Fruit fly (Drosophila melanogaster) whole organism, embryonic: ENCODE measurements around the gene MtnF.

ENCODE experiments used
- Antp ChIP-seq: fragments of 200-800 bp; sonication (Bioruptor generic); optimal IDR thresholded peaks from 3 replicates; lab custom pipeline; 2016; ENCODE audit warnings: missing biosample characterization, missing genetic modification characterization
- Asciz ChIP-seq: fragments of 200-800 bp; sonication (Bioruptor generic); optimal IDR thresholded peaks from 2 replicates; lab custom pipeline; 2017; ENCODE audit warnings: missing biosample characterization, mild to moderate bottlenecking, missing genetic modification characterization, missing genetic modification reagents
- Atf-2 ChIP-seq: fragments of 200-800 bp; sonication (Bioruptor generic); optimal IDR thresholded peaks from 2 replicates; lab custom pipeline; 2016; ENCODE audit warnings: missing biosample characterization, missing genetic modification characterization
- Bgb ChIP-seq: fragments of 200-800 bp; sonication (Bioruptor generic); IDR thresholded peaks from 2 replicates; pipeline ENCODE4 v1.3.6; 2022; ENCODE audit warnings: missing biosample characterization, missing genetic modification characterization; ENCODE audit not compliant: partially characterized antibody
- CG10366 ChIP-seq: fragments of 200-800 bp; sonication (Bioruptor generic); IDR thresholded peaks from 2 replicates; pipeline ENCODE4 v1.3.6; 2022; ENCODE audit warnings: missing biosample characterization, missing genetic modification characterization
- CG10543 ChIP-seq: fragments of 200-800 bp; sonication (Bioruptor generic); optimal IDR thresholded peaks from 3 replicates; lab custom pipeline; 2017; ENCODE audit warnings: missing biosample characterization, mild to moderate bottlenecking, missing genetic modification characterization, moderate library complexity
- CG12299 ChIP-seq: fragments of 200-800 bp; sonication (Bioruptor generic); optimal IDR thresholded peaks from 2 replicates; lab custom pipeline; 2018; ENCODE audit warnings: missing biosample characterization, mild to moderate bottlenecking, missing genetic modification characterization
- CG1233 ChIP-seq: fragments of 200-800 bp; sonication (Bioruptor generic); optimal IDR thresholded peaks from 4 replicates; lab custom pipeline; 2018; ENCODE audit warnings: missing biosample characterization, mild to moderate bottlenecking, missing genetic modification characterization
- CG12391 ChIP-seq: fragments of 200-800 bp; sonication (Bioruptor generic); optimal IDR thresholded peaks from 3 replicates; lab custom pipeline; 2018; ENCODE audit warnings: missing biosample characterization, mild to moderate bottlenecking, missing genetic modification characterization, moderate library complexity
- CG15479 ChIP-seq: fragments of 200-800 bp; sonication (Bioruptor generic); optimal IDR thresholded peaks from 3 replicates; lab custom pipeline; 2019; ENCODE audit warnings: missing biosample characterization, mild to moderate bottlenecking, missing genetic modification characterization, moderate library complexity
- CG15514 ChIP-seq: fragments of 200-800 bp; sonication (Bioruptor generic); optimal IDR thresholded peaks from 3 replicates; lab custom pipeline; 2017; ENCODE audit warnings: missing biosample characterization, missing genetic modification characterization, mild to moderate bottlenecking, moderate library complexity, missing genetic modification reagents
- CG1832 ChIP-seq: fragments of 200-800 bp; sonication (Bioruptor generic); optimal IDR thresholded peaks from 2 replicates; lab custom pipeline; 2017; ENCODE audit warnings: missing biosample characterization, mild to moderate bottlenecking, missing genetic modification characterization, inconsistent platforms
- CG2129 ChIP-seq: fragments of 200-800 bp; sonication (Bioruptor generic); IDR thresholded peaks from 2 replicates; pipeline ENCODE4 v1.3.6; 2022; ENCODE audit warnings: missing biosample characterization, missing genetic modification characterization; ENCODE audit not compliant: partially characterized antibody
- CG3407 ChIP-seq: fragments of 200-800 bp; sonication (Bioruptor generic); optimal IDR thresholded peaks from 2 replicates; lab custom pipeline; 2018; ENCODE audit warnings: missing biosample characterization, mild to moderate bottlenecking, missing genetic modification characterization
- CG6272 ChIP-seq: fragments of 200-800 bp; sonication (Bioruptor generic); IDR thresholded peaks from 2 replicates; pipeline ENCODE4 v1.3.6; 2022; ENCODE audit warnings: missing biosample characterization, missing genetic modification characterization
- CoRest ChIP-seq: fragments of 200-800 bp; sonication (Bioruptor generic); optimal IDR thresholded peaks from 3 replicates; lab custom pipeline; 2018; ENCODE audit warnings: missing biosample characterization, mild to moderate bottlenecking, missing genetic modification characterization, moderate library complexity
- Dll ChIP-seq: fragments of 200-800 bp; sonication (Bioruptor generic); IDR thresholded peaks from 4 replicates; pipeline ENCODE4 v1.3.6; 2022; ENCODE audit warnings: missing biosample characterization, missing genetic modification characterization; ENCODE audit not compliant: partially characterized antibody
- Dp ChIP-seq: fragments of 200-800 bp; sonication (Bioruptor generic); optimal IDR thresholded peaks from 2 replicates; lab custom pipeline; 2018; ENCODE audit warnings: missing biosample characterization, mild to moderate bottlenecking, missing genetic modification characterization, moderate library complexity
- Drgx ChIP-seq: fragments of 200-800 bp; sonication (Bioruptor generic); IDR thresholded peaks from 2 replicates; pipeline ENCODE4 v1.3.6; 2022; ENCODE audit warnings: missing biosample characterization, missing genetic modification characterization
- Lhr ChIP-seq: fragments of 200-800 bp; sonication (Bioruptor generic); optimal IDR thresholded peaks from 3 replicates; lab custom pipeline; 2017; ENCODE audit warnings: mild to moderate bottlenecking, missing biosample characterization, missing genetic modification reagents, missing genetic modification characterization
- NC2β ChIP-seq: fragments of 200-800 bp; sonication (Bioruptor generic); optimal IDR thresholded peaks from 2 replicates; lab custom pipeline; 2016; ENCODE audit warnings: missing biosample characterization, missing genetic modification characterization
- NFAT ChIP-seq: fragments of 200-800 bp; sonication (Bioruptor generic); IDR thresholded peaks from 2 replicates; pipeline ENCODE4 v1.3.6; 2022; ENCODE audit warnings: missing biosample characterization, missing genetic modification characterization
- Oaz ChIP-seq: fragments of 200-800 bp; sonication (Bioruptor generic); IDR thresholded peaks from 2 replicates; pipeline ENCODE4 v1.3.6; 2022; ENCODE audit warnings: missing biosample characterization, missing genetic modification characterization
- Poxn ChIP-seq: fragments of 200-800 bp; sonication (Bioruptor generic); IDR thresholded peaks from 2 replicates; pipeline ENCODE4 v1.3.6; 2022; ENCODE audit warnings: missing biosample characterization, missing genetic modification characterization
- Sry-δ ChIP-seq: fragments of 200-800 bp; sonication (Bioruptor generic); optimal IDR thresholded peaks from 2 replicates; lab custom pipeline; 2016; ENCODE audit warnings: missing biosample characterization, missing genetic modification characterization
- Trl ChIP-seq, 3 experiments: fragments of >200 bp in 2 of 3; fragments of 200-800 bp in 1 of 3; sonication (Bioruptor generic) in 1 of 3; optimal IDR thresholded peaks; 2 replicates in 1 of 3; 3 replicates in 2 of 3; lab custom pipeline; 2016 to 2017; ENCODE audit warnings: missing biosample characterization in 1 of 3, missing genetic modification characterization in 1 of 3
- Xbp1 ChIP-seq: fragments of 200-800 bp; sonication (Bioruptor generic); optimal IDR thresholded peaks from 3 replicates; lab custom pipeline; 2016; ENCODE audit warnings: missing biosample characterization, mild to moderate bottlenecking, missing genetic modification characterization
- ato ChIP-seq: fragments of 200-800 bp; sonication (Bioruptor generic); IDR thresholded peaks from 2 replicates; pipeline ENCODE4 v1.3.6; 2022; ENCODE audit warnings: missing biosample characterization, missing genetic modification characterization; ENCODE audit not compliant: partially characterized antibody
- bab2 ChIP-seq: fragments of 200-800 bp; sonication (Bioruptor generic); optimal IDR thresholded peaks from 2 replicates; lab custom pipeline; 2016; ENCODE audit warnings: missing biosample characterization, missing genetic modification characterization
- bsh ChIP-seq, 2 experiments: fragments of 200-800 bp; sonication (Bioruptor generic); optimal IDR thresholded peaks; 2 replicates each; lab custom pipeline; 2017 to 2018; ENCODE audit warnings: mild to moderate bottlenecking in 2 of 2, missing biosample characterization in 2 of 2, missing genetic modification characterization in 2 of 2, moderate library complexity in 1 of 2
- gcm ChIP-seq: fragments of 200-800 bp; sonication (Bioruptor generic); optimal IDR thresholded peaks from 2 replicates; lab custom pipeline; 2019; ENCODE audit warnings: missing biosample characterization, mild to moderate bottlenecking, missing genetic modification characterization, moderate library complexity
- hkb ChIP-seq, 2 experiments: fragments of 200-800 bp in 1 of 2; fragments of >200 bp in 1 of 2; sonication (Bioruptor generic) in 1 of 2; IDR thresholded peaks in 1 of 2; optimal IDR thresholded peaks in 1 of 2; 2 replicates each; pipeline versions ENCODE4 v1.3.6 to Lab custom; 2017 to 2022; ENCODE audit warnings: missing biosample characterization in 1 of 2, missing genetic modification characterization in 1 of 2
- luna ChIP-seq: fragments of 200-800 bp; sonication (Bioruptor generic); optimal IDR thresholded peaks from 2 replicates; lab custom pipeline; 2016; ENCODE audit warnings: missing biosample characterization, missing genetic modification characterization
- nom ChIP-seq: fragments of 200-800 bp; sonication (Bioruptor generic); optimal IDR thresholded peaks from 2 replicates; lab custom pipeline; 2017; ENCODE audit warnings: missing biosample characterization, missing genetic modification characterization, mild to moderate bottlenecking, moderate library complexity, missing genetic modification reagents
- peb ChIP-seq: fragments of 200-800 bp; sonication (Bioruptor generic); IDR thresholded peaks from 2 replicates; pipeline ENCODE4 v1.3.6; 2022; ENCODE audit warnings: missing biosample characterization, missing genetic modification characterization
- pnt ChIP-seq: fragments of 200-800 bp; sonication (Bioruptor generic); optimal IDR thresholded peaks from 3 replicates; lab custom pipeline; 2016; ENCODE audit warnings: missing biosample characterization, missing genetic modification characterization
- pzg ChIP-seq: fragments of 200-800 bp; sonication (Bioruptor generic); optimal IDR thresholded peaks from 3 replicates; lab custom pipeline; 2018; ENCODE audit warnings: missing biosample characterization, mild to moderate bottlenecking, missing genetic modification characterization, moderate library complexity
- row ChIP-seq: fragments of 200-800 bp; sonication (Bioruptor generic); IDR thresholded peaks from 3 replicates; pipeline ENCODE4 v1.3.6; 2022; ENCODE audit warnings: missing biosample characterization, missing genetic modification characterization
- sc ChIP-seq, 3 experiments: fragments of >200 bp in 2 of 3; fragments of 200-800 bp in 1 of 3; sonication (Bioruptor generic) in 1 of 3; optimal IDR thresholded peaks; 2 replicates in 2 of 3; 3 replicates in 1 of 3; lab custom pipeline; 2017; ENCODE audit warnings: mild to moderate bottlenecking in 1 of 3, missing biosample characterization in 1 of 3, missing genetic modification characterization in 1 of 3, missing genetic modification reagents in 1 of 3
- so ChIP-seq: fragments of 200-800 bp; sonication (Bioruptor generic); IDR thresholded peaks from 3 replicates; pipeline ENCODE4 v1.3.6; 2022; ENCODE audit warnings: missing biosample characterization, missing genetic modification characterization
- sob ChIP-seq: fragments of 200-800 bp; sonication (Bioruptor generic); IDR thresholded peaks from 2 replicates; pipeline ENCODE4 v1.3.6; 2022; ENCODE audit warnings: missing biosample characterization, missing genetic modification characterization
- sug ChIP-seq: fragments of 200-800 bp; optimal IDR thresholded peaks from 2 replicates; lab custom pipeline; 2019; ENCODE audit warnings: missing biosample characterization, mild to moderate bottlenecking, missing genetic modification characterization, moderate library complexity
- tna ChIP-seq: fragments of 200-800 bp; sonication (Bioruptor generic); IDR thresholded peaks from 2 replicates; pipeline ENCODE4 v1.3.6; 2022; ENCODE audit warnings: missing biosample characterization, missing genetic modification characterization; ENCODE audit not compliant: partially characterized antibody
- toy ChIP-seq: fragments of 200-800 bp; sonication (Bioruptor generic); IDR thresholded peaks from 2 replicates; pipeline ENCODE4 v1.3.6; 2022; ENCODE audit warnings: missing biosample characterization, missing genetic modification characterization
- unc-4 ChIP-seq: fragments of 200-800 bp; sonication (Bioruptor generic); IDR thresholded peaks from 2 replicates; pipeline ENCODE4 v1.3.6; 2022; ENCODE audit warnings: missing biosample characterization, missing genetic modification characterization; ENCODE audit not compliant: partially characterized antibody
- vnd ChIP-seq: fragments of 200-800 bp; sonication (Bioruptor generic); IDR thresholded peaks from 3 replicates; pipeline ENCODE4 v1.3.6; 2022; ENCODE audit warnings: missing biosample characterization, missing genetic modification characterization; ENCODE audit not compliant: partially characterized antibody
- zfh2 ChIP-seq: fragments of 200-800 bp; sonication (Bioruptor generic); optimal IDR thresholded peaks from 2 replicates; lab custom pipeline; 2016; ENCODE audit warnings: missing biosample characterization, missing genetic modification characterization

MtnF gene

DNA sequence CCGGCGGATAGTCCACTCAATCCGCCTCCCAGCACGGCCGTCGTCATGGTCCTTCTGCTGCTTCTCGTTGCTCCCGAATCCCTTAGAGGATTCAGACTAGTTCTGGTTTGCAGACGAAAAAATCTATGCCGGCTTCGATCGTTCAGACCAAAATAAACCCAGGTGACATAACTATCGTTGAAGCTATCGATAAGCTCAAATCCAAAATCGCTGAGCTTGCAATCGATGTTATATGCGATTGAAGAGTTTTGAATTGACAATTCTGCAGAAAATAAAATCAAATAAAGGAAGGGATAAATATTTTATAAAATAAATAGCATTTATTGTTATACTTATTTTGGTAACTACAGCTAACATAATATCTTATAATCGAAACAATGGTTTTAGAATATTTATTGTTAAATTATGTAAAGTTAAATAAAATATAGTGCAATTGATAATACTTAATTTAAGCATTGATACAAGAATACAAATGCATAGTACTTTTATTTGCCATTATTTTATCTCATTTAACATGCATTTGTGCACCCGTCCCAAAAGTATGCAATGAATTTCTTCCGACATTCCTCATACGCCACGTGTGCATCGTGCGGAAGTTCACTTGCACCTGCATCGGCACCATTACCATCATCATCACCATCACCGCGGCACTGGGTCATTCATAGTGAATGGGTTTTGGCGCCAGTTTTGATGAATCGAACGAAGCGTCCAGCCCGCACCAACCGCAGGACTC is 26.9 kb upstream of the MtnF start, which contains the start of gene Ppox (continued):
- no peak for TF ChIP-seq pnt
- peak; percentile 0 for TF ChIP-seq Xbp1 (GFP tag; lab: Kevin White, UChicago)
- TF ChIP-seq unc-4 (GFP tag; lab: Robert Waterston, UW): peak; percentile 94
- no peak for TF ChIP-seq Antp (GFP tag; lab: Kevin White, UChicago)
- TF ChIP-seq Drgx (GFP tag; lab: Robert Waterston, UW): no peak
- TF ChIP-seq CG3407 (GFP tag; lab: Kevin White, UChicago): no peak
- TF ChIP-seq Trl (optimal IDR thresholded peaks at IDR 0.05; lab: Kevin White, UChicago): no peak
- no peak for TF ChIP-seq Trl (GFP tag; optimal IDR thresholded peaks at IDR 0.05; lab: Kevin White, UChicago)
- TF ChIP-seq CG15479 (GFP tag; lab: Kevin White, UChicago): no peak
- TF ChIP-seq Dp (GFP tag; lab: Kevin White, UChicago): peak; percentile 59
- TF ChIP-seq Poxn (GFP tag; lab: Robert Waterston, UW): no peak
- TF ChIP-seq Oaz (GFP tag; lab: Robert Waterston, UW): no peak
- TF ChIP-seq CG10366 (GFP tag; lab: Robert Waterston, UW): no peak
- TF ChIP-seq sug (tag; lab: Kevin White, UChicago): peak; percentile 4
- no peak for TF ChIP-seq NFAT
- peak; percentile 21 for TF ChIP-seq CG15514 (GFP tag; lab: Kevin White, UChicago)
- no peak for TF ChIP-seq bab2 (GFP tag; lab: Kevin White, UChicago)
- TF ChIP-seq Sry-δ (GFP tag; lab: Kevin White, UChicago): peak; percentile 65
- TF ChIP-seq so: no peak
- no peak for TF ChIP-seq luna (GFP tag; lab: Kevin White, UChicago)
- no peak for TF ChIP-seq Asciz
- no peak for TF ChIP-seq CG1233 (GFP tag; lab: Kevin White, UChicago)
- peak; percentile 5 for TF ChIP-seq CoRest (tag; lab: Kevin White, UChicago)
- no peak for TF ChIP-seq CG12299 (tag; lab: Kevin White, UChicago)
- no peak for TF ChIP-seq zfh2 (GFP tag; lab: Kevin White, UChicago)
- peak; percentile 91 for TF ChIP-seq vnd
- no peak for TF ChIP-seq CG10543 (GFP tag; lab: Kevin White, UChicago)
- no peak for TF ChIP-seq Atf-2 (GFP tag; lab: Kevin White, UChicago)
- no peak for TF ChIP-seq NC2β (GFP tag; lab: Kevin White, UChicago)
- TF ChIP-seq Lhr: no peak
- no peak for TF ChIP-seq gcm (GFP tag; lab: Kevin White, UChicago)
- peak; percentile 96 for TF ChIP-seq Bgb
- no peak for TF ChIP-seq CG1832 (GFP tag; lab: Kevin White, UChicago)
- no peak for TF ChIP-seq toy (GFP tag; lab: Robert Waterston, UW)
- TF ChIP-seq sc (optimal IDR thresholded peaks at IDR 0.05; lab: Kevin White, UChicago): no peak
- TF ChIP-seq sc (GFP tag; optimal IDR thresholded peaks at IDR 0.05; lab: Kevin White, UChicago): no peak
- peak; percentile 61 for TF ChIP-seq pzg (GFP tag; lab: Kevin White, UChicago)
- no peak for TF ChIP-seq peb (GFP tag; lab: Robert Waterston, UW)
- TF ChIP-seq hkb (optimal IDR thresholded peaks at IDR 0.05; lab: Kevin White, UChicago): no peak
- TF ChIP-seq hkb (GFP tag; IDR thresholded peaks at IDR 0.05; lab: Robert Waterston, UW): no peak
- TF ChIP-seq CG2129 (GFP tag; lab: Robert Waterston, UW): peak; percentile 62
- no peak for TF ChIP-seq nom
- peak; percentile 96 for TF ChIP-seq Dll (GFP tag; lab: Robert Waterston, UW)
- peak; percentile 45; the same call in 2 of the 3 replicates for TF ChIP-seq row (GFP tag; lab: Robert Waterston, UW)
- TF ChIP-seq CG12391: peak; percentile 8
- peak; percentile 88 for TF ChIP-seq tna (GFP tag; lab: Robert Waterston, UW)
- TF ChIP-seq sob: no peak
- TF ChIP-seq CG6272: no peak
- TF ChIP-seq ato (GFP tag; lab: Robert Waterston, UW): peak; percentile 66
- peak in 1 of 2 experiments; percentile 5 for TF ChIP-seq bsh (GFP tag; optimal IDR thresholded peaks at IDR 0.05; lab: Kevin White, UChicago)
